Fruit fly (Drosophila melanogaster) whole organism, pupa: Measurements from ENCODE around the gene Ten-a.

Source experiments
- CG12605 ChIP-seq: fragments of 200-800 bp; sonication (Bioruptor generic); IDR thresholded peaks from 2 replicates; pipeline ENCODE4 v1.3.6; 2022; ENCODE audit warnings: missing biosample characterization, missing genetic modification characterization
- CG9948 ChIP-seq: fragments of 200-800 bp; sonication (Bioruptor generic); optimal IDR thresholded peaks from 2 replicates; lab custom pipeline; 2018; ENCODE audit warnings: missing biosample characterization, mild to moderate bottlenecking, missing genetic modification characterization, moderate library complexity
- EcR ChIP-seq: fragments of 200-800 bp; sonication (Bioruptor generic); optimal IDR thresholded peaks from 3 replicates; lab custom pipeline; 2019; ENCODE audit warnings: missing biosample characterization, missing genetic modification characterization, mild to moderate bottlenecking, moderate library complexity, missing genetic modification reagents
- Snoo ChIP-seq: fragments of 200-800 bp; sonication (Bioruptor generic); optimal IDR thresholded peaks from 3 replicates; lab custom pipeline; 2017; ENCODE audit warnings: missing biosample characterization, mild to moderate bottlenecking, missing genetic modification characterization, inconsistent platforms

DNA sequence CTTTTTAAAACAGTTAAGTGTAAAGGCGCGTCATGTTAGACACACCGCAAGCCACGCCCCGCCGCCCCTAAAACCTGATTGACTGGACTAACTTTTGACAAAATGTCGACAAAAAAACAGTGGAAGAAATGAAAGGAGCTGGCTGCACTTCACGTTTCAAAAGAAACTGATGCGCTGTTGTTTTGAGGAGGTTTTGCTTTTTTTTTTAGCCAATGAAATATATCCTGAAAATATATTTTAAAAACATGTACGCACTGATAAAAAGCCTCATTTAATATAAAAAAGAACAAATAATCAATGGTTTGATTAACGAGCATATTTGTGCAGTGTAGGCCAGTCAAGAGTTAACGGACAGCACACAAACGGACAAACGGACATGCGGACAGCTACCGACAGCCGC lies 202.1 kb downstream of the Ten-a start:
- TF ChIP-seq CG12605 (GFP tag; lab: Robert Waterston, UW), result no peak
- TF ChIP-seq Snoo (tag; lab: Kevin White, UChicago), result no peak
- TF ChIP-seq CG9948 (tag; lab: Kevin White, UChicago), result no peak
- TF ChIP-seq EcR (GFP tag; lab: Kevin White, UChicago), result no peak
